Worm (Caenorhabditis elegans) whole organism, L2 larva: ENCODE data around the gene egl-2.
A peak's percentile ranks its signal among the peaks of the same experiment; 100 is the strongest.

Experiments
- C34F6.9 ChIP-seq: fragments of 150-350 bp; optimal IDR thresholded peaks from 2 replicates; lab custom pipeline; 2014; ENCODE audit warnings: missing biosample characterization, missing genetic modification characterization
- F13H6.1 ChIP-seq: sonication (generic microtip); optimal IDR thresholded peaks from 2 replicates; lab custom pipeline; 2016; ENCODE audit warnings: missing genetic modification characterization, missing compliant biosample characterization
- Y55F3AM.14 ChIP-seq: fragments of 200-800 bp; sonication (Bioruptor generic); optimal IDR thresholded peaks from 2 replicates; lab custom pipeline; 2018; ENCODE audit warnings: mild to moderate bottlenecking, missing genetic modification characterization, missing compliant biosample characterization
- alr-1 ChIP-seq: fragments of 150-350 bp; optimal IDR thresholded peaks from 2 replicates; lab custom pipeline; 2014; ENCODE audit warnings: missing biosample characterization, missing genetic modification characterization
- ama-1 ChIP-seq: fragments of 150-350 bp; optimal IDR thresholded peaks from 2 replicates; lab custom pipeline; 2018; ENCODE audit warnings: inconsistent platforms
- blmp-1 ChIP-seq: sonication (generic microtip); optimal IDR thresholded peaks from 2 replicates; lab custom pipeline; 2017; ENCODE audit warnings: missing genetic modification characterization, mild to moderate bottlenecking, missing compliant biosample characterization, antibody characterized with exemption, moderate library complexity; ENCODE audit not compliant: insufficient read depth
- ceh-16 ChIP-seq: fragments of 150-350 bp; optimal IDR thresholded peaks from 2 replicates; lab custom pipeline; 2014; ENCODE audit warnings: missing biosample characterization, missing genetic modification characterization
- egl-27 ChIP-seq: sonication (generic microtip); optimal IDR thresholded peaks from 3 replicates; lab custom pipeline; 2017; ENCODE audit warnings: missing biosample characterization, missing genetic modification reagents, missing genetic modification characterization
- elt-3 ChIP-seq: sonication (generic microtip); optimal IDR thresholded peaks from 2 replicates; lab custom pipeline; 2017; ENCODE audit warnings: missing biosample characterization, missing genetic modification characterization
- fos-1 ChIP-seq: fragments of 150-350 bp; optimal IDR thresholded peaks from 2 replicates; lab custom pipeline; 2014; ENCODE audit warnings: missing biosample characterization, missing genetic modification characterization
- gmeb-1 ChIP-seq: fragments of 150-350 bp; optimal IDR thresholded peaks from 2 replicates; lab custom pipeline; 2014; ENCODE audit warnings: missing biosample characterization, missing genetic modification characterization
- lin-13 ChIP-seq: fragments of 150-350 bp; optimal IDR thresholded peaks from 2 replicates; lab custom pipeline; 2014; ENCODE audit warnings: missing biosample characterization, missing genetic modification reagents, missing genetic modification characterization
- lin-39 ChIP-seq: fragments of 150-350 bp; optimal IDR thresholded peaks from 2 replicates; lab custom pipeline; 2014; ENCODE audit warnings: missing biosample characterization, missing genetic modification reagents, missing genetic modification characterization
- lsy-2 ChIP-seq, 2 experiments: fragments of 150-350 bp in 1 of 2; sonication (generic microtip) in 1 of 2; optimal IDR thresholded peaks; 2 replicates each; lab custom pipeline; 2014 to 2017; ENCODE audit warnings: missing biosample characterization in 2 of 2, missing genetic modification characterization in 2 of 2
- mab-5 ChIP-seq: fragments of 150-350 bp; optimal IDR thresholded peaks from 2 replicates; lab custom pipeline; 2014; ENCODE audit warnings: missing biosample characterization, missing genetic modification characterization
- mbf-1 ChIP-seq: sonication (generic microtip); optimal IDR thresholded peaks from 2 replicates; lab custom pipeline; 2017; ENCODE audit warnings: missing biosample characterization, missing genetic modification characterization
- mdl-1 ChIP-seq, 2 experiments: fragments of 150-350 bp in 1 of 2; sonication (generic microtip) in 1 of 2; optimal IDR thresholded peaks; 2 replicates each; lab custom pipeline; 2017; ENCODE audit warnings: missing biosample characterization in 2 of 2, missing genetic modification characterization in 2 of 2
- nhr-10 ChIP-seq: sonication (generic microtip); optimal IDR thresholded peaks from 2 replicates; lab custom pipeline; 2017; ENCODE audit warnings: missing biosample characterization, missing genetic modification characterization
- nhr-11 ChIP-seq: fragments of 150-350 bp; optimal IDR thresholded peaks from 2 replicates; lab custom pipeline; 2014; ENCODE audit warnings: missing biosample characterization, missing genetic modification characterization
- nhr-12 ChIP-seq: fragments of 150-350 bp; optimal IDR thresholded peaks from 2 replicates; lab custom pipeline; 2014; ENCODE audit warnings: missing biosample characterization, missing genetic modification characterization
- nhr-129 ChIP-seq: fragments of 150-350 bp; optimal IDR thresholded peaks from 2 replicates; lab custom pipeline; 2014; ENCODE audit warnings: missing biosample characterization, missing genetic modification characterization
- nhr-21 ChIP-seq: fragments of 150-350 bp; optimal IDR thresholded peaks from 2 replicates; lab custom pipeline; 2014; ENCODE audit warnings: missing biosample characterization, missing genetic modification characterization
- nhr-23 ChIP-seq: fragments of 150-350 bp; optimal IDR thresholded peaks from 2 replicates; lab custom pipeline; 2014; ENCODE audit warnings: missing biosample characterization, missing genetic modification reagents, missing genetic modification characterization
- nhr-25 ChIP-seq: fragments of 150-350 bp; sonication (generic microtip); optimal IDR thresholded peaks from 3 replicates; lab custom pipeline; 2014; ENCODE audit warnings: missing biosample characterization, missing genetic modification characterization
- nhr-6 ChIP-seq: fragments of 150-350 bp; optimal IDR thresholded peaks from 2 replicates; lab custom pipeline; 2014; ENCODE audit warnings: missing biosample characterization, missing genetic modification characterization
- nhr-77 ChIP-seq: fragments of 150-350 bp; optimal IDR thresholded peaks from 2 replicates; lab custom pipeline; 2014; ENCODE audit warnings: missing biosample characterization, missing genetic modification characterization
- skn-1 ChIP-seq: sonication (generic microtip); optimal IDR thresholded peaks from 2 replicates; lab custom pipeline; 2017; ENCODE audit warnings: missing biosample characterization, missing genetic modification characterization
- sma-3 ChIP-seq: sonication (generic microtip); optimal IDR thresholded peaks from 2 replicates; lab custom pipeline; 2016; ENCODE audit warnings: missing genetic modification reagents, missing genetic modification characterization, missing compliant biosample characterization
- sma-9 ChIP-seq, 2 experiments: fragments of 150-350 bp in 1 of 2; sonication (generic microtip) in 1 of 2; optimal IDR thresholded peaks; 2 replicates each; lab custom pipeline; 2014 to 2016; ENCODE audit warnings: missing genetic modification characterization in 2 of 2, mild to moderate bottlenecking in 1 of 2, missing biosample characterization in 1 of 2, missing compliant biosample characterization in 1 of 2, missing genetic modification reagents in 1 of 2, moderate library complexity in 1 of 2
- unc-39 ChIP-seq: fragments of 150-350 bp; optimal IDR thresholded peaks from 2 replicates; lab custom pipeline; 2014; ENCODE audit warnings: missing biosample characterization, missing genetic modification characterization
- unc-55 ChIP-seq: fragments of 150-350 bp; sonication (generic microtip); optimal IDR thresholded peaks from 3 replicates; lab custom pipeline; 2014; ENCODE audit warnings: missing biosample characterization, missing genetic modification reagents, missing genetic modification characterization
- unc-62 ChIP-seq: fragments of 150-350 bp; optimal IDR thresholded peaks from 2 replicates; lab custom pipeline; 2014; ENCODE audit warnings: missing biosample characterization, missing genetic modification reagents, missing genetic modification characterization
- ztf-1 ChIP-seq: fragments of 200-800 bp; sonication (Bioruptor generic); conservative IDR thresholded peaks from 2 replicates; pipeline ENCODE4 v1.3.6; 2022; ENCODE audit warnings: missing genetic modification characterization, missing compliant biosample characterization
- ztf-11 ChIP-seq: sonication (generic microtip); optimal IDR thresholded peaks from 2 replicates; lab custom pipeline; 2017; ENCODE audit warnings: missing biosample characterization, missing genetic modification characterization

The egl-2 gene

ce11 chrV:1285657-1286123, 13.4 kb downstream of the egl-2 start, which contains the start of gene tank-1 (continued):
- TF ChIP-seq lin-39 (no peak), sma-9 (GFP tag; optimal IDR thresholded peaks at IDR 0.05; lab: Kevin White, UChicago) (peak; percentile 49), sma-9 (tag; optimal IDR thresholded peaks at IDR 0.05; lab: Kevin White, UChicago) (no peak), ceh-16 (tag; lab: Kevin White, UChicago) (no peak), C34F6.9 (tag; lab: Kevin White, UChicago) (peak; percentile 64), sma-3 (no peak), nhr-25 (tag; lab: Kevin White, UChicago) (peak; percentile 46), nhr-6 (tag; lab: Kevin White, UChicago) (no peak), mdl-1 (tag; optimal IDR thresholded peaks at IDR 0.05; lab: Kevin White, UChicago) (no peak), unc-62 (GFP tag; lab: Kevin White, UChicago) (no peak), unc-55 (peak; percentile 26)
- TF ChIP-seq, all 48 proteins: peak for 10

ce11 chrV:1278529-1278928, 20.6 kb downstream of the egl-2 start:
- TF ChIP-seq sma-3 (no peak), lsy-2 (tag; optimal IDR thresholded peaks at IDR 0.05; lab: Kevin White, UChicago) (no peak), fos-1 (no peak), nhr-12 (tag; lab: Kevin White, UChicago) (no peak), mab-5 (no peak), ztf-11 (tag; lab: Kevin White, UChicago) (no peak), nhr-11 (no peak), blmp-1 (tag; lab: Kevin White, UChicago) (no peak), nhr-129 (no peak)

ce11 chrV:1277926-1278325, 21.2 kb downstream of the egl-2 start:
- TF ChIP-seq nhr-10 (tag; lab: Kevin White, UChicago) = no peak
- TF ChIP-seq ama-1 (lab: Kevin White, UChicago) = no peak
- no peak for TF ChIP-seq mab-5
- no peak for TF ChIP-seq sma-3
- TF ChIP-seq alr-1 = no peak
- no peak for TF ChIP-seq elt-3 (tag; lab: Kevin White, UChicago)
- TF ChIP-seq nhr-21 = no peak

ce11 chrV:1275924-1276323, 23.2 kb downstream of the egl-2 start, which contains the start of gene Y75B7B.2:
TSS of gene Y75B7B.2 (minus strand) at chrV:1276024.
- TF ChIP-seq nhr-10 (tag; lab: Kevin White, UChicago) (no peak), ztf-1 (GFP tag; lab: Robert Waterston, UW) (no peak), Y55F3AM.14 (no peak), blmp-1 (tag; lab: Kevin White, UChicago) (no peak), F13H6.1 (tag; lab: Kevin White, UChicago) (no peak), skn-1 (tag; lab: Kevin White, UChicago) (no peak), nhr-12 (tag; lab: Kevin White, UChicago) (no peak), unc-39 (tag; lab: Kevin White, UChicago) (no peak), mbf-1 (tag; lab: Kevin White, UChicago) (no peak), mab-5 (no peak)

- TF ChIP-seq nhr-12 (tag; lab: Kevin White, UChicago) (no peak), ztf-11 (tag; lab: Kevin White, UChicago) (no peak), gmeb-1 (tag; lab: Kevin White, UChicago) (no peak), egl-27 (tag; lab: Kevin White, UChicago) (no peak), nhr-23 (tag; lab: Kevin White, UChicago) (no peak), nhr-6 (tag; lab: Kevin White, UChicago) (no peak), lin-13 (no peak), ama-1 (lab: Kevin White, UChicago) (no peak)
Observed at ce11 chrV:1270611-1271010, 28.5 kb downstream of the egl-2 start, which contains the start of gene Y75B7B.1. TSS of gene Y75B7B.1 (plus strand) at chrV:1270911.

ce11 chrV:1266540-1266939, 32.6 kb downstream of the egl-2 start:
- TF ChIP-seq nhr-23 (tag; lab: Kevin White, UChicago) = no peak
- TF ChIP-seq blmp-1 (tag; lab: Kevin White, UChicago) = no peak
- TF ChIP-seq lin-39 = no peak
- TF ChIP-seq nhr-77 = no peak
- TF ChIP-seq unc-39 (tag; lab: Kevin White, UChicago) = no peak
- TF ChIP-seq, all 48 proteins: peak for 0
